Worm (Caenorhabditis elegans) whole organism, L4 larva: ENCODE results near the gene F56H9.2.

ENCODE experiments used
- F26F4.8 ChIP-seq: fragments of 200-800 bp; sonication (Bioruptor generic); conservative IDR thresholded peaks from 2 replicates; pipeline ENCODE4 v1.3.6; 2022; ENCODE audit warnings: missing genetic modification characterization, missing compliant biosample characterization
- F44E2.7 ChIP-seq: fragments of 200-800 bp; sonication (Bioruptor generic); IDR thresholded peaks from 2 replicates; pipeline ENCODE4 v2.1.2; 2022; ENCODE audit warnings: missing genetic modification characterization, missing compliant biosample characterization
- Y105C5A.15 ChIP-seq: fragments of 200-800 bp; sonication (Bioruptor generic); IDR thresholded peaks from 2 replicates; pipeline ENCODE4 v1.3.6; 2022; ENCODE audit warnings: missing genetic modification characterization, missing compliant biosample characterization
- Y5F2A.4 ChIP-seq: fragments of 200-800 bp; sonication (Bioruptor generic); optimal IDR thresholded peaks from 2 replicates; lab custom pipeline; 2018; ENCODE audit warnings: mild to moderate bottlenecking, missing genetic modification characterization, missing compliant biosample characterization
- Y75B8A.6 ChIP-seq: fragments of 200-800 bp; sonication (Bioruptor generic); IDR thresholded peaks from 2 replicates; pipeline ENCODE4 v1.3.6; 2022; ENCODE audit warnings: missing genetic modification reagents, missing genetic modification characterization, missing compliant biosample characterization
- ZK337.2 ChIP-seq: fragments of 200-800 bp; sonication (Bioruptor generic); IDR thresholded peaks from 2 replicates; pipeline ENCODE4 v1.3.6; 2022; ENCODE audit warnings: missing genetic modification reagents, missing genetic modification characterization, missing compliant biosample characterization
- arid-1 ChIP-seq: fragments of 200-800 bp; sonication (Bioruptor generic); conservative IDR thresholded peaks from 2 replicates; pipeline ENCODE4 v1.3.6; 2022; ENCODE audit warnings: missing genetic modification reagents, missing genetic modification characterization, missing compliant biosample characterization
- attf-4 ChIP-seq: sonication (generic microtip); optimal IDR thresholded peaks from 3 replicates; lab custom pipeline; 2017; ENCODE audit warnings: missing biosample characterization, missing genetic modification characterization
- ceh-28 ChIP-seq: fragments of 150-350 bp; optimal IDR thresholded peaks from 2 replicates; lab custom pipeline; 2014; ENCODE audit warnings: missing biosample characterization, missing genetic modification reagents, missing genetic modification characterization
- ceh-44 ChIP-seq: fragments of 200-800 bp; sonication (Bioruptor generic); IDR thresholded peaks from 2 replicates; pipeline ENCODE4 v1.3.6; 2022; ENCODE audit warnings: missing genetic modification reagents, missing genetic modification characterization, missing compliant biosample characterization
- ceh-82 ChIP-seq: sonication (generic microtip); optimal IDR thresholded peaks from 2 replicates; lab custom pipeline; 2017; ENCODE audit warnings: missing biosample characterization, missing genetic modification characterization
- ctbp-1 ChIP-seq: fragments of 200-800 bp; sonication (Bioruptor generic); IDR thresholded peaks from 2 replicates; pipeline ENCODE4 v1.3.6; 2022; ENCODE audit warnings: missing genetic modification reagents, missing genetic modification characterization, missing compliant biosample characterization
- daf-19 ChIP-seq: fragments of 200-800 bp; sonication (Bioruptor generic); conservative IDR thresholded peaks from 2 replicates; pipeline ENCODE4 v1.3.6; 2022; ENCODE audit warnings: missing genetic modification characterization, missing compliant biosample characterization
- daf-8 ChIP-seq: fragments of 200-800 bp; sonication (Bioruptor generic); IDR thresholded peaks from 2 replicates; pipeline ENCODE4 v1.3.6; 2022; ENCODE audit warnings: missing genetic modification characterization, missing compliant biosample characterization
- dpl-1 ChIP-seq: fragments of 150-350 bp; optimal IDR thresholded peaks from 2 replicates; lab custom pipeline; 2014; ENCODE audit warnings: missing biosample characterization, missing genetic modification reagents, missing genetic modification characterization
- duxl-1 ChIP-seq: sonication (generic microtip); optimal IDR thresholded peaks from 2 replicates; lab custom pipeline; 2016; ENCODE audit warnings: mild to moderate bottlenecking, missing genetic modification characterization, moderate library complexity, missing compliant biosample characterization; ENCODE audit not compliant: poor library complexity
- fkh-10 ChIP-seq: fragments of 150-350 bp; optimal IDR thresholded peaks from 2 replicates; lab custom pipeline; 2014; ENCODE audit warnings: missing biosample characterization, missing genetic modification reagents, missing genetic modification characterization
- fos-1 ChIP-seq: fragments of 150-350 bp; optimal IDR thresholded peaks from 2 replicates; lab custom pipeline; 2014; ENCODE audit warnings: missing biosample characterization, missing genetic modification characterization
- hif-1 ChIP-seq, 2 experiments: sonication (generic microtip); optimal IDR thresholded peaks; 2 replicates each; lab custom pipeline; 2016 to 2017; ENCODE audit warnings: missing compliant biosample characterization in 2 of 2, missing genetic modification characterization in 2 of 2, missing genetic modification reagents in 2 of 2, missing genotype in 2 of 2, mild to moderate bottlenecking in 1 of 2
- hlh-30 ChIP-seq: sonication (generic microtip); optimal IDR thresholded peaks from 2 replicates; lab custom pipeline; 2017; ENCODE audit warnings: antibody characterized with exemption, mild to moderate bottlenecking, missing genetic modification characterization, missing compliant biosample characterization; ENCODE audit not compliant: insufficient read depth
- jun-1 ChIP-seq: fragments of 150-350 bp; optimal IDR thresholded peaks from 2 replicates; lab custom pipeline; 2014; ENCODE audit warnings: missing biosample characterization, missing genetic modification reagents, missing genetic modification characterization
- lin-13 ChIP-seq: fragments of 150-350 bp; optimal IDR thresholded peaks from 2 replicates; lab custom pipeline; 2014; ENCODE audit warnings: missing biosample characterization, missing genetic modification reagents, missing genetic modification characterization
- lin-15B ChIP-seq: fragments of 150-350 bp; sonication (generic microtip); optimal IDR thresholded peaks from 3 replicates; lab custom pipeline; 2014; ENCODE audit warnings: missing biosample characterization, missing genetic modification characterization
- madf-5 ChIP-seq, 2 experiments: fragments of 200-800 bp; sonication (Bioruptor generic); IDR thresholded peaks; 2 replicates each; pipeline ENCODE4 v1.3.6; 2022; ENCODE audit warnings: missing compliant biosample characterization in 2 of 2, missing genetic modification characterization in 2 of 2
- mdt-29 ChIP-seq: fragments of 200-800 bp; sonication (Bioruptor generic); IDR thresholded peaks from 2 replicates; pipeline ENCODE4 v1.3.6; 2022; ENCODE audit warnings: missing genetic modification reagents, missing genetic modification characterization, missing compliant biosample characterization
- nhr-102 ChIP-seq: sonication (generic microtip); optimal IDR thresholded peaks from 2 replicates; lab custom pipeline; 2016; ENCODE audit warnings: mild to moderate bottlenecking, missing genetic modification characterization, moderate library complexity, missing compliant biosample characterization
- nhr-28 ChIP-seq: fragments of 150-350 bp; optimal IDR thresholded peaks from 2 replicates; lab custom pipeline; 2014; ENCODE audit warnings: missing biosample characterization, missing genetic modification characterization
- nhr-42 ChIP-seq: fragments of 200-800 bp; sonication (Bioruptor generic); IDR thresholded peaks from 2 replicates; pipeline ENCODE4 v1.3.6; 2022; ENCODE audit warnings: missing genetic modification characterization, missing compliant biosample characterization
- nhr-48 ChIP-seq: sonication (generic microtip); optimal IDR thresholded peaks from 2 replicates; lab custom pipeline; 2016; ENCODE audit warnings: mild to moderate bottlenecking, missing genetic modification characterization, missing compliant biosample characterization
- nhr-6 ChIP-seq: fragments of 150-350 bp; optimal IDR thresholded peaks from 2 replicates; lab custom pipeline; 2014; ENCODE audit warnings: missing biosample characterization, missing genetic modification characterization
- pha-4 ChIP-seq, 2 experiments: fragments of 150-350 bp in 1 of 2; fragments of 200-800 bp in 1 of 2; sonication (Bioruptor generic) in 1 of 2; IDR thresholded peaks in 1 of 2; optimal IDR thresholded peaks in 1 of 2; 2 replicates each; pipeline versions ENCODE4 v1.3.6 to Lab custom; 2014 to 2022; ENCODE audit warnings: missing genetic modification characterization in 2 of 2, missing genetic modification reagents in 2 of 2, missing biosample characterization in 1 of 2, missing compliant biosample characterization in 1 of 2
- rbr-2 ChIP-seq: sonication (generic microtip); optimal IDR thresholded peaks from 2 replicates; lab custom pipeline; 2016; ENCODE audit warnings: missing genotype, missing genetic modification characterization, missing compliant biosample characterization
- sdz-12 ChIP-seq: fragments of 200-800 bp; sonication (Bioruptor generic); optimal IDR thresholded peaks from 2 replicates; lab custom pipeline; 2018; ENCODE audit warnings: mild to moderate bottlenecking, missing genetic modification characterization, missing compliant biosample characterization
- skn-1 ChIP-seq: fragments of 150-350 bp; optimal IDR thresholded peaks from 2 replicates; lab custom pipeline; 2014; ENCODE audit warnings: missing biosample characterization, missing genetic modification characterization
- spr-1 ChIP-seq: sonication (generic microtip); optimal IDR thresholded peaks from 2 replicates; lab custom pipeline; 2016; ENCODE audit warnings: mild to moderate bottlenecking, missing genetic modification characterization, missing compliant biosample characterization
- spr-3 ChIP-seq: fragments of 200-800 bp; sonication (Bioruptor generic); optimal IDR thresholded peaks from 2 replicates; lab custom pipeline; 2018; ENCODE audit warnings: mild to moderate bottlenecking, missing genetic modification characterization, missing compliant biosample characterization
- tag-97 ChIP-seq: fragments of 200-800 bp; sonication (Bioruptor generic); IDR thresholded peaks from 2 replicates; pipeline ENCODE4 v1.3.6; 2022; ENCODE audit warnings: missing genetic modification characterization, missing compliant biosample characterization
- unc-130 ChIP-seq: sonication (generic microtip); optimal IDR thresholded peaks from 2 replicates; lab custom pipeline; 2016; ENCODE audit warnings: missing genetic modification reagents, missing genetic modification characterization, missing compliant biosample characterization
- unc-62 ChIP-seq, 3 experiments: fragments of 150-350 bp in 1 of 3; sonication (generic microtip); optimal IDR thresholded peaks in 2 of 3; peaks in 1 of 3; 1 replicate in 1 of 3; 2 replicates in 2 of 3; lab custom pipeline; 2014 to 2017; ENCODE audit warnings: missing biosample characterization in 3 of 3, missing genetic modification characterization in 3 of 3, missing genetic modification reagents in 3 of 3, missing genotype in 1 of 3
- zfp-2 ChIP-seq: sonication (generic microtip); optimal IDR thresholded peaks from 2 replicates; lab custom pipeline; 2016; ENCODE audit warnings: mild to moderate bottlenecking, missing genetic modification characterization, missing compliant biosample characterization
- zip-2 ChIP-seq: fragments of 150-350 bp; optimal IDR thresholded peaks from 2 replicates; lab custom pipeline; 2014; ENCODE audit warnings: missing biosample characterization, missing genetic modification characterization

Gene F56H9.2

ce11 chrV:12612118-12612517, 25.3 kb upstream of the F56H9.2 start, which contains the start of gene cyc-2.2:
cyc-2.2 (minus strand) TSS chrV:12612218.
- TF ChIP-seq attf-4 (tag; lab: Kevin White, UChicago) (no peak), jun-1 (no peak), pha-4 (GFP tag; IDR thresholded peaks at IDR 0.05; lab: Robert Waterston, UW) (no peak), pha-4 (tag; optimal IDR thresholded peaks at IDR 0.05; lab: Kevin White, UChicago) (no peak), spr-3 (GFP tag; lab: Kevin White, UChicago) (no peak), nhr-6 (no peak)

ce11 chrV:12624371-12624770, 13.1 kb upstream of the F56H9.2 start, which contains the start of gene F56H9.9:
F56H9.9 (minus strand) TSS chrV:12624471.
- TF ChIP-seq fkh-10 (GFP tag; lab: Kevin White, UChicago) (no peak), ceh-82 (tag; lab: Kevin White, UChicago) (no peak), lin-15B (tag; lab: Kevin White, UChicago) (no peak), ceh-44 (GFP tag; lab: Robert Waterston, UW) (no peak), ZK337.2 (GFP tag; lab: Robert Waterston, UW) (no peak), lin-13 (GFP tag; lab: Kevin White, UChicago) (no peak), fos-1 (tag; lab: Kevin White, UChicago) (no peak)
- TF ChIP-seq, all 104 proteins: peak for 0

- TF ChIP-seq unc-130 (GFP tag; lab: Kevin White, UChicago) = no peak
- TF ChIP-seq tag-97 (GFP tag; lab: Robert Waterston, UW) = no peak
- TF ChIP-seq daf-8 (GFP tag; lab: Robert Waterston, UW) = no peak
- no peak for TF ChIP-seq unc-62 (GFP tag; optimal IDR thresholded peaks at IDR 0.05 in 1 of 2; lab: Kevin White, UChicago)
- TF ChIP-seq unc-62 (tag; optimal IDR thresholded peaks at IDR 0.05; lab: Kevin White, UChicago) = no peak
- TF ChIP-seq spr-3 (GFP tag; lab: Kevin White, UChicago) = no peak
- TF ChIP-seq skn-1 = no peak
- TF ChIP-seq F26F4.8 = no peak
- TF ChIP-seq ctbp-1 (GFP tag; lab: Robert Waterston, UW) = no peak
- no peak for TF ChIP-seq zfp-2 (tag; lab: Kevin White, UChicago)
- TF ChIP-seq nhr-48 (tag; lab: Kevin White, UChicago) = no peak
- no peak for TF ChIP-seq sdz-12 (GFP tag; lab: Kevin White, UChicago)
- no peak for TF ChIP-seq Y75B8A.6
- no peak for TF ChIP-seq rbr-2 (tag; lab: Kevin White, UChicago)
- TF ChIP-seq zip-2 = no peak
- TF ChIP-seq fos-1 (tag; lab: Kevin White, UChicago) = no peak
- no peak for TF ChIP-seq ZK337.2 (GFP tag; lab: Robert Waterston, UW)
- TF ChIP-seq nhr-102 (tag; lab: Kevin White, UChicago) = no peak
- TF ChIP-seq nhr-42 (GFP tag; lab: Robert Waterston, UW) = no peak
- no peak for TF ChIP-seq mdt-29
- no peak for TF ChIP-seq spr-1
These were observed 7.7 kb upstream of the F56H9.2 start, which contains the start of gene F56H9.6 for ce11 chrV:12629743-12630142. F56H9.6 (minus strand) TSS chrV:12629843.

- TF ChIP-seq F44E2.7 (GFP tag; lab: Robert Waterston, UW) (no peak), unc-130 (GFP tag; lab: Kevin White, UChicago) (no peak), duxl-1 (no peak), daf-19 (GFP tag; lab: Robert Waterston, UW) (no peak), dpl-1 (GFP tag; lab: Kevin White, UChicago) (no peak), Y5F2A.4 (no peak), madf-5 (GFP tag; IDR thresholded peaks at IDR 0.05; lab: Robert Waterston, UW) (no peak), spr-3 (GFP tag; lab: Kevin White, UChicago) (no peak), hlh-30 (tag; lab: Kevin White, UChicago) (no peak), nhr-28 (tag; lab: Kevin White, UChicago) (no peak), hif-1 (tag; optimal IDR thresholded peaks at IDR 0.05; lab: Kevin White, UChicago) (no peak), Y105C5A.15 (GFP tag; lab: Robert Waterston, UW) (no peak), arid-1 (GFP tag; lab: Robert Waterston, UW) (no peak), ceh-28 (tag; lab: Kevin White, UChicago) (no peak), sdz-12 (GFP tag; lab: Kevin White, UChicago) (no peak), fos-1 (tag; lab: Kevin White, UChicago) (no peak)
These were observed 5.4 kb upstream of the F56H9.2 start, which contains the start of gene srx-113 for ce11 chrV:12632048-12632447. srx-113 (minus strand) TSS chrV:12632148.
